Worm (Caenorhabditis elegans) whole organism, L3 larva: Measurements from ENCODE around the gene cyn-9.

Experiments
- elt-2 ChIP-seq: sonication (generic microtip); optimal IDR thresholded peaks from 2 replicates; lab custom pipeline; 2016; ENCODE audit warnings: missing genetic modification reagents, mild to moderate bottlenecking, missing genetic modification characterization, missing compliant biosample characterization
- pqm-1 ChIP-seq: fragments of 150-350 bp; optimal IDR thresholded peaks from 2 replicates; lab custom pipeline; 2017; ENCODE audit warnings: missing biosample characterization, missing genetic modification characterization, inconsistent platforms
- snpc-4 ChIP-seq: fragments of 150-350 bp; optimal IDR thresholded peaks from 2 replicates; lab custom pipeline; 2014; ENCODE audit warnings: missing biosample characterization, missing genetic modification characterization

The cyn-9 gene

ce11 chrIII:3649305-3649704 lies 50.1 kb downstream of the cyn-9 start:
- TF ChIP-seq elt-2 (tag; lab: Kevin White, UChicago): peak; percentile 79
- no peak for TF ChIP-seq snpc-4 (tag; lab: Kevin White, UChicago)
- peak; percentile 9 for TF ChIP-seq pqm-1
- TF ChIP-seq, all 47 proteins: peak for 2
